Worm (Caenorhabditis elegans) whole organism, L1 larva: ENCODE results near the gene Y69A2AR.22.

ENCODE experiments used
- C16A3.4 ChIP-seq: fragments of 150-350 bp; optimal IDR thresholded peaks from 2 replicates; lab custom pipeline; 2014; ENCODE audit warnings: missing biosample characterization, missing genetic modification characterization
- aha-1 ChIP-seq: fragments of 150-350 bp; optimal IDR thresholded peaks from 2 replicates; lab custom pipeline; 2014; ENCODE audit warnings: missing biosample characterization, missing genetic modification characterization
- ama-1 ChIP-seq: fragments of 150-350 bp; optimal IDR thresholded peaks from 2 replicates; lab custom pipeline; 2014
- lsy-2 ChIP-seq, 2 experiments: fragments of 150-350 bp; optimal IDR thresholded peaks; 2 replicates each; lab custom pipeline; 2014; ENCODE audit warnings: missing biosample characterization in 2 of 2, missing genetic modification characterization in 2 of 2
- nhr-11 ChIP-seq: fragments of 150-350 bp; optimal IDR thresholded peaks from 2 replicates; lab custom pipeline; 2014; ENCODE audit warnings: missing biosample characterization, missing genetic modification characterization
- nhr-237 ChIP-seq: fragments of 150-350 bp; optimal IDR thresholded peaks from 2 replicates; lab custom pipeline; 2014; ENCODE audit warnings: missing biosample characterization, missing genetic modification characterization
- nhr-28 ChIP-seq: fragments of 150-350 bp; optimal IDR thresholded peaks from 2 replicates; lab custom pipeline; 2014; ENCODE audit warnings: missing biosample characterization, missing genetic modification characterization
- skn-1 ChIP-seq: fragments of 150-350 bp; optimal IDR thresholded peaks from 2 replicates; lab custom pipeline; 2014; ENCODE audit warnings: missing biosample characterization, missing genetic modification characterization
- snpc-4 ChIP-seq: fragments of 150-350 bp; optimal IDR thresholded peaks from 2 replicates; lab custom pipeline; 2014; ENCODE audit warnings: missing biosample characterization, missing genetic modification characterization
- ztf-11 ChIP-seq, 2 experiments: sonication (generic microtip); optimal IDR thresholded peaks; 2 replicates each; lab custom pipeline; 2016 to 2017; ENCODE audit warnings: missing genetic modification characterization in 2 of 2, missing biosample characterization in 1 of 2, missing compliant biosample characterization in 1 of 2

ce11 chrIV:2464156-2464555 is 43.6 kb downstream of the Y69A2AR.22 start, which contains the start of gene ilys-3:
- no peak for TF ChIP-seq snpc-4 (tag; lab: Kevin White, UChicago)
- no peak for TF ChIP-seq lsy-2 (tag; optimal IDR thresholded peaks at IDR 0.05; lab: Kevin White, UChicago)
- TF ChIP-seq ama-1 (lab: Kevin White, UChicago), result no peak
- no peak for TF ChIP-seq skn-1 (tag; lab: Kevin White, UChicago)
- no peak for TF ChIP-seq nhr-11 (tag; lab: Kevin White, UChicago)
- TF ChIP-seq ztf-11 (tag; optimal IDR thresholded peaks at IDR 0.05; lab: Kevin White, UChicago), result no peak
- no peak for TF ChIP-seq nhr-28 (tag; lab: Kevin White, UChicago)
- no peak for TF ChIP-seq nhr-237 (tag; lab: Kevin White, UChicago)
- no peak for TF ChIP-seq aha-1
- TF ChIP-seq C16A3.4 (tag; lab: Kevin White, UChicago), result no peak
